Worm (Caenorhabditis elegans) whole organism, young adult: Measurements from ENCODE around the gene F28C6.10.

Experiments
- B0019.2 ChIP-seq: fragments of 200-800 bp; sonication (Bioruptor generic); conservative IDR thresholded peaks from 2 replicates; pipeline ENCODE4 v1.3.6; 2022; ENCODE audit warnings: missing genetic modification reagents, missing genetic modification characterization, missing compliant biosample characterization
- B0261.1 ChIP-seq: sonication (generic microtip); optimal IDR thresholded peaks from 2 replicates; lab custom pipeline; 2016; ENCODE audit warnings: mild to moderate bottlenecking, missing genetic modification characterization, moderate library complexity, missing compliant biosample characterization
- B0336.3 ChIP-seq: fragments of 200-800 bp; sonication (Bioruptor generic); IDR thresholded peaks from 2 replicates; pipeline ENCODE4 v1.3.6; 2022; ENCODE audit warnings: missing genetic modification characterization, missing compliant biosample characterization
- F10E7.11 ChIP-seq: sonication (generic microtip); optimal IDR thresholded peaks from 2 replicates; lab custom pipeline; 2017; ENCODE audit warnings: mild to moderate bottlenecking, missing genetic modification characterization, moderate library complexity, missing compliant biosample characterization
- F37B4.10 ChIP-seq: fragments of 200-800 bp; sonication (Bioruptor generic); IDR thresholded peaks from 2 replicates; pipeline ENCODE4 v1.3.6; 2022; ENCODE audit warnings: missing genetic modification characterization, missing compliant biosample characterization
- F49E8.2 ChIP-seq: sonication (generic microtip); optimal IDR thresholded peaks from 3 replicates; lab custom pipeline; 2017; ENCODE audit warnings: missing genetic modification characterization, mild to moderate bottlenecking, missing compliant biosample characterization, antibody characterized with exemption, moderate library complexity; ENCODE audit not compliant: insufficient read depth
- F55B11.4 ChIP-seq: sonication (generic microtip); optimal IDR thresholded peaks from 2 replicates; lab custom pipeline; 2016; ENCODE audit warnings: missing compliant biosample characterization, missing genetic modification characterization, borderline replicate concordance; ENCODE audit not compliant: insufficient read depth
- F57A8.1 ChIP-seq: fragments of 200-800 bp; sonication (Bioruptor generic); optimal IDR thresholded peaks from 2 replicates; lab custom pipeline; 2018; ENCODE audit warnings: mild to moderate bottlenecking, missing genetic modification characterization, moderate library complexity, missing compliant biosample characterization
- F57C9.4 ChIP-seq: sonication (generic microtip); optimal IDR thresholded peaks from 2 replicates; lab custom pipeline; 2017; ENCODE audit warnings: mild to moderate bottlenecking, missing genetic modification characterization, missing compliant biosample characterization
- K12H6.12 ChIP-seq: fragments of 200-800 bp; sonication (Bioruptor generic); optimal IDR thresholded peaks from 2 replicates; lab custom pipeline; 2018; ENCODE audit warnings: mild to moderate bottlenecking, missing genetic modification characterization, missing compliant biosample characterization
- Y53G8AR.9 ChIP-seq: fragments of 200-800 bp; sonication (Bioruptor generic); conservative IDR thresholded peaks from 2 replicates; pipeline ENCODE4 v1.3.6; 2022; ENCODE audit warnings: missing genetic modification reagents, missing genetic modification characterization, missing compliant biosample characterization
- Y56A3A.18 ChIP-seq: fragments of 200-800 bp; sonication (Bioruptor generic); IDR thresholded peaks from 2 replicates; pipeline ENCODE4 v1.3.6; 2022; ENCODE audit warnings: missing genetic modification reagents, missing genetic modification characterization, missing compliant biosample characterization
- akir-1 ChIP-seq: fragments of 200-800 bp; sonication (Bioruptor generic); optimal IDR thresholded peaks from 2 replicates; lab custom pipeline; 2018; ENCODE audit warnings: mild to moderate bottlenecking, missing genetic modification characterization, moderate library complexity, missing compliant biosample characterization
- attf-6 ChIP-seq: fragments of 200-800 bp; sonication (Bioruptor generic); IDR thresholded peaks from 2 replicates; pipeline ENCODE4 v1.3.6; 2022; ENCODE audit warnings: missing genetic modification reagents, missing genetic modification characterization, missing compliant biosample characterization
- ccch-3 ChIP-seq: fragments of 200-800 bp; sonication (Bioruptor generic); optimal IDR thresholded peaks from 2 replicates; lab custom pipeline; 2018; ENCODE audit warnings: mild to moderate bottlenecking, missing genetic modification characterization, missing compliant biosample characterization
- ceh-79 ChIP-seq: sonication (generic microtip); optimal IDR thresholded peaks from 2 replicates; lab custom pipeline; 2017; ENCODE audit warnings: mild to moderate bottlenecking, missing genetic modification characterization, missing compliant biosample characterization
- chd-7 ChIP-seq: sonication (generic microtip); optimal IDR thresholded peaks from 2 replicates; lab custom pipeline; 2016; ENCODE audit warnings: mild to moderate bottlenecking, missing genetic modification characterization, moderate library complexity, missing compliant biosample characterization
- die-1 ChIP-seq: sonication (generic microtip); optimal IDR thresholded peaks from 2 replicates; lab custom pipeline; 2016; ENCODE audit warnings: missing genotype, mild to moderate bottlenecking, missing genetic modification characterization, missing compliant biosample characterization
- dpl-1 ChIP-seq: fragments of 150-350 bp; optimal IDR thresholded peaks from 2 replicates; lab custom pipeline; 2014; ENCODE audit warnings: missing biosample characterization, missing genetic modification reagents, missing genetic modification characterization
- egl-44 ChIP-seq: fragments of 200-800 bp; sonication (Bioruptor generic); IDR thresholded peaks from 2 replicates; pipeline ENCODE4 v1.3.6; 2022; ENCODE audit warnings: missing genetic modification reagents, missing genetic modification characterization, missing compliant biosample characterization
- egrh-3 ChIP-seq: fragments of 200-800 bp; sonication (Bioruptor generic); IDR thresholded peaks from 2 replicates; pipeline ENCODE4 v1.3.6; 2022; ENCODE audit warnings: missing genetic modification reagents, missing genetic modification characterization, missing compliant biosample characterization
- ekl-4 ChIP-seq: fragments of 200-800 bp; sonication (Bioruptor generic); IDR thresholded peaks from 2 replicates; pipeline ENCODE4 v1.3.6; 2022; ENCODE audit warnings: missing genetic modification reagents, missing genetic modification characterization, missing compliant biosample characterization
- fkh-3 ChIP-seq: sonication (generic microtip); optimal IDR thresholded peaks from 2 replicates; lab custom pipeline; 2016; ENCODE audit warnings: mild to moderate bottlenecking, missing genetic modification characterization, missing compliant biosample characterization
- him-1 ChIP-seq: sonication (generic microtip); optimal IDR thresholded peaks from 2 replicates; lab custom pipeline; 2016; ENCODE audit warnings: missing genotype, missing genetic modification reagents, missing genetic modification characterization, missing compliant biosample characterization
- hlh-12 ChIP-seq: sonication (generic microtip); optimal IDR thresholded peaks from 2 replicates; lab custom pipeline; 2016; ENCODE audit warnings: missing genetic modification characterization, missing compliant biosample characterization
- hlh-26 ChIP-seq: fragments of 200-800 bp; sonication (Bioruptor generic); conservative IDR thresholded peaks from 2 replicates; pipeline ENCODE4 v1.3.6; 2022; ENCODE audit warnings: missing genetic modification reagents, missing genetic modification characterization, missing compliant biosample characterization
- hmg-1.2 ChIP-seq: fragments of 200-800 bp; sonication (Bioruptor generic); IDR thresholded peaks from 2 replicates; pipeline ENCODE4 v1.3.6; 2022; ENCODE audit warnings: missing genetic modification reagents, missing genetic modification characterization, missing compliant biosample characterization
- hmg-20 ChIP-seq: fragments of 200-800 bp; sonication (Bioruptor generic); IDR thresholded peaks from 2 replicates; pipeline ENCODE4 v1.3.6; 2022; ENCODE audit warnings: missing genetic modification reagents, missing genetic modification characterization, missing compliant biosample characterization
- let-607 ChIP-seq, 2 experiments: fragments of 200-800 bp in 1 of 2; sonication (Bioruptor generic) in 1 of 2; sonication (generic microtip) in 1 of 2; optimal IDR thresholded peaks; 2 replicates each; lab custom pipeline; 2016 to 2018; ENCODE audit warnings: mild to moderate bottlenecking in 2 of 2, missing compliant biosample characterization in 2 of 2, missing genetic modification characterization in 2 of 2, moderate library complexity in 2 of 2, missing genotype in 1 of 2
- lin-35 ChIP-seq, 3 experiments: fragments of 150-350 bp in 2 of 3; sonication (generic microtip) in 1 of 3; optimal IDR thresholded peaks; 2 replicates each; lab custom pipeline; 2014 to 2018; ENCODE audit warnings: missing biosample characterization in 3 of 3, missing genetic modification characterization in 3 of 3, missing genetic modification reagents in 3 of 3
- lir-1 ChIP-seq: fragments of 200-800 bp; sonication (Bioruptor generic); conservative IDR thresholded peaks from 2 replicates; pipeline ENCODE4 v1.3.6; 2022; ENCODE audit warnings: missing genetic modification reagents, missing genetic modification characterization, missing compliant biosample characterization
- lsy-27 ChIP-seq: sonication (generic microtip); optimal IDR thresholded peaks from 2 replicates; lab custom pipeline; 2017; ENCODE audit warnings: missing genetic modification characterization, mild to moderate bottlenecking, missing compliant biosample characterization, antibody characterized with exemption, missing genotype, borderline replicate concordance; ENCODE audit not compliant: insufficient read depth
- nfyb-1 ChIP-seq: fragments of 200-800 bp; sonication (Bioruptor generic); IDR thresholded peaks from 2 replicates; pipeline ENCODE4 v1.3.6; 2022; ENCODE audit warnings: missing genetic modification reagents, missing genetic modification characterization, missing compliant biosample characterization
- nhr-80 ChIP-seq: sonication (generic microtip); optimal IDR thresholded peaks from 2 replicates; lab custom pipeline; 2016; ENCODE audit warnings: missing genetic modification characterization, missing compliant biosample characterization
- nhr-90 ChIP-seq: sonication (generic microtip); optimal IDR thresholded peaks from 2 replicates; lab custom pipeline; 2016; ENCODE audit warnings: missing genotype, mild to moderate bottlenecking, missing genetic modification characterization, missing compliant biosample characterization
- rec-8 ChIP-seq, 2 experiments: sonication (generic microtip); optimal IDR thresholded peaks; 2 replicates each; lab custom pipeline; 2016; ENCODE audit warnings: mild to moderate bottlenecking in 2 of 2, missing genetic modification characterization in 2 of 2, missing genetic modification reagents in 2 of 2, missing genotype in 2 of 2, missing biosample characterization in 1 of 2, missing compliant biosample characterization in 1 of 2, moderate library complexity in 1 of 2
- snpc-1.1 ChIP-seq: sonication (generic microtip); optimal IDR thresholded peaks from 2 replicates; lab custom pipeline; 2017; ENCODE audit warnings: missing genetic modification characterization, mild to moderate bottlenecking, missing compliant biosample characterization, antibody characterized with exemption, moderate library complexity, missing genotype, missing genetic modification reagents; ENCODE audit not compliant: insufficient read depth
- snpc-3.4 ChIP-seq: sonication (generic microtip); optimal IDR thresholded peaks from 2 replicates; lab custom pipeline; 2017; ENCODE audit warnings: missing genetic modification characterization, mild to moderate bottlenecking, missing compliant biosample characterization, antibody characterized with exemption, moderate library complexity, missing genotype, missing genetic modification reagents
- tbx-9 ChIP-seq: sonication (generic microtip); optimal IDR thresholded peaks from 2 replicates; lab custom pipeline; 2016; ENCODE audit warnings: borderline replicate concordance, missing genetic modification characterization, inconsistent platforms, missing compliant biosample characterization
- unc-130 ChIP-seq: sonication (generic microtip); optimal IDR thresholded peaks from 2 replicates; lab custom pipeline; 2016; ENCODE audit warnings: missing genetic modification reagents, missing genetic modification characterization, missing compliant biosample characterization
- ztf-18 ChIP-seq: sonication (generic microtip); optimal IDR thresholded peaks from 2 replicates; lab custom pipeline; 2016; ENCODE audit warnings: missing genotype, mild to moderate bottlenecking, missing genetic modification characterization, missing compliant biosample characterization
- ztf-22 ChIP-seq: fragments of 200-800 bp; sonication (Bioruptor generic); optimal IDR thresholded peaks from 2 replicates; lab custom pipeline; 2018; ENCODE audit warnings: mild to moderate bottlenecking, missing genetic modification characterization, moderate library complexity, missing compliant biosample characterization
- ztf-25 ChIP-seq: fragments of 200-800 bp; sonication (Bioruptor generic); IDR thresholded peaks from 2 replicates; pipeline ENCODE4 v1.3.6; 2022; ENCODE audit warnings: missing genetic modification reagents, missing genetic modification characterization, missing compliant biosample characterization
- ztf-26 ChIP-seq: sonication (generic microtip); optimal IDR thresholded peaks from 2 replicates; lab custom pipeline; 2017; ENCODE audit warnings: missing genetic modification characterization, missing compliant biosample characterization
- ztf-6 ChIP-seq: fragments of 200-800 bp; sonication (Bioruptor generic); IDR thresholded peaks from 2 replicates; pipeline ENCODE4 v1.3.6; 2022; ENCODE audit warnings: missing genetic modification reagents, missing genetic modification characterization, missing compliant biosample characterization

The F28C6.10 gene

ce11 chrII:8569038-8569977, 38.5 kb upstream of the F28C6.10 start, which contains the start of the genes col-38 and rpl-5 (continued):
- TF ChIP-seq egl-44 (GFP tag; lab: Robert Waterston, UW) (no peak), F37B4.10 (GFP tag; lab: Robert Waterston, UW) (no peak), lsy-27 (tag; lab: Kevin White, UChicago) (no peak), nfyb-1 (0 out of 2 replicates have a peak, but pooled peaks have one; percentile 59), F10E7.11 (no peak), ztf-22 (GFP tag; lab: Kevin White, UChicago) (no peak), ztf-6 (no peak), ztf-25 (GFP tag; lab: Robert Waterston, UW) (no peak), F55B11.4 (tag; lab: Kevin White, UChicago) (no peak), hmg-20 (GFP tag; lab: Robert Waterston, UW) (no peak), hlh-12 (tag; lab: Kevin White, UChicago) (no peak), snpc-3.4 (tag; lab: Kevin White, UChicago) (peak; percentile 79), ztf-18 (tag; lab: Kevin White, UChicago) (peak; percentile 43), nhr-80 (peak; percentile 52), F57A8.1 (GFP tag; lab: Kevin White, UChicago) (no peak), F57C9.4 (tag; lab: Kevin White, UChicago) (no peak), F49E8.2 (tag; lab: Kevin White, UChicago) (peak; percentile 68), hlh-26 (GFP tag; lab: Robert Waterston, UW) (no peak), lin-35 (GFP tag; optimal IDR thresholded peaks at IDR 0.05; lab: Kevin White, UChicago) (peak; percentile 67 to 91 (median 74)), him-1 (peak; percentile 25), let-607 (tag; optimal IDR thresholded peaks at IDR 0.05; lab: Kevin White, UChicago) (peak; percentile 69 to 83), B0336.3 (peak; percentile 65), B0261.1 (tag; lab: Kevin White, UChicago) (no peak), nhr-90 (peak; percentile 31), egrh-3 (GFP tag; lab: Robert Waterston, UW) (no peak), lir-1 (no peak), ekl-4 (peak; percentile 81), die-1 (tag; lab: Kevin White, UChicago) (no peak), rec-8 (tag; optimal IDR thresholded peaks at IDR 0.05; lab: Kevin White, UChicago) (no peak), ceh-79 (no peak), ccch-3 (GFP tag; lab: Kevin White, UChicago) (no peak), K12H6.12 (tag; lab: Kevin White, UChicago) (peak; percentile 64), chd-7 (tag; lab: Kevin White, UChicago) (no peak), B0019.2 (0 out of 2 replicates have a peak, but pooled peaks have one; percentile 27), unc-130 (GFP tag; lab: Kevin White, UChicago) (peak; percentile 16), tbx-9 (tag; lab: Kevin White, UChicago) (no peak), Y53G8AR.9 (GFP tag; lab: Robert Waterston, UW) (no peak), snpc-1.1 (tag; lab: Kevin White, UChicago) (peak; percentile 69), fkh-3 (no peak), ztf-26 (tag; lab: Kevin White, UChicago) (peak; percentile 29), dpl-1 (GFP tag; lab: Kevin White, UChicago) (peak; percentile 87), akir-1 (GFP tag; lab: Kevin White, UChicago) (no peak), attf-6 (no peak), Y56A3A.18 (GFP tag; lab: Robert Waterston, UW) (no peak), hmg-1.2 (GFP tag; lab: Robert Waterston, UW) (peak; percentile 62)
